Worm (Caenorhabditis elegans): ENCODE measurements around the gene H23N18.6.
"Not testable (repeated sequence)": the region's sequence is repeated elsewhere in the genome, so short reads cannot be mapped to it uniquely, and the experiment has no call there.

H23N18.6 gene

ce11 chrV:4905953-4906352 is 8.9 kb downstream of the H23N18.6 start, which contains the start of gene ugt-14:
ugt-14 (plus strand) TSS chrV:4906253.
- no peak for TF ChIP-seq lin-29 (GFP tag; IDR thresholded peaks at IDR 0.05)
- TF ChIP-seq nhr-28 (tag; optimal IDR thresholded peaks at IDR 0.05): peak; percentile 88

ce11 chrV:4903696-4904095 is 11.2 kb downstream of the H23N18.6 start, which contains the start of gene ugt-8:
ugt-8 (plus strand) TSS chrV:4903930.
- TF ChIP-seq T20F7.1 (GFP tag; optimal IDR thresholded peaks at IDR 0.05) (no peak), jun-1 (tag; optimal IDR thresholded peaks at IDR 0.05) (no peak), lin-29 (GFP tag; IDR thresholded peaks at IDR 0.05) (no peak), lsy-2 (tag; optimal IDR thresholded peaks at IDR 0.05) (no peak), nhr-28 (tag; optimal IDR thresholded peaks at IDR 0.05) (peak; percentile 100), mdl-1 (tag; optimal IDR thresholded peaks at IDR 0.05) (peak in 1 of 2 experiments; percentile 0)

- TF ChIP-seq F10B5.3 (tag; optimal IDR thresholded peaks at IDR 0.05) (no peak), nhr-48 (tag; optimal IDR thresholded peaks at IDR 0.05) (no peak), ces-1 (GFP tag; optimal IDR thresholded peaks at IDR 0.05) (no peak), mxl-2 (GFP tag; conservative IDR thresholded peaks at IDR 0.05) (no peak), R02D3.7 (tag; optimal IDR thresholded peaks at IDR 0.05) (no peak), nhr-28 (tag; optimal IDR thresholded peaks at IDR 0.05) (peak; percentile 7), unc-39 (tag; optimal IDR thresholded peaks at IDR 0.05) (no peak), lim-7 (GFP tag; IDR thresholded peaks at IDR 0.05) (no peak), zfp-3 (GFP tag; conservative IDR thresholded peaks at IDR 0.05) (no peak)
These were observed 13.8 kb downstream of the H23N18.6 start, which contains the start of gene ugt-67 for ce11 chrV:4901074-4901473. ugt-67 (plus strand) TSS chrV:4901374.

- TF ChIP-seq unc-62 (GFP tag; optimal IDR thresholded peaks at IDR 0.05 in 1 of 2): peak in 1 of 2 experiments; percentile 75
- TF ChIP-seq unc-62 (tag; optimal IDR thresholded peaks at IDR 0.05): not testable (repeated sequence)
These were observed 14.9 kb downstream of the H23N18.6 start, which contains the start of gene ugt-10 for ce11 chrV:4900020-4900419. ugt-10 (minus strand) TSS chrV:4900120.

- TF ChIP-seq nhr-41 (GFP tag; IDR thresholded peaks at IDR 0.05) (no peak), lin-13 (GFP tag; optimal IDR thresholded peaks at IDR 0.05) (no peak), egl-27 (tag; optimal IDR thresholded peaks at IDR 0.05) (no peak), ceh-62 (tag; optimal IDR thresholded peaks at IDR 0.05) (no peak), Y5F2A.4 (GFP tag; optimal IDR thresholded peaks at IDR 0.05) (no peak), Y48G9A.11 (GFP tag; IDR thresholded peaks at IDR 0.05) (no peak), duxl-1 (tag; optimal IDR thresholded peaks at IDR 0.05; ENCODE audit: poor library complexity) (no peak), daf-16 (GFP tag; optimal IDR thresholded peaks at IDR 0.05) (no peak), daf-16 (tag; optimal IDR thresholded peaks at IDR 0.05) (peak; percentile 17), unc-62 (GFP tag; optimal IDR thresholded peaks at IDR 0.05 in 1 of 2) (peak in 1 of 2 experiments; percentile 84), unc-62 (tag; optimal IDR thresholded peaks at IDR 0.05) (no peak), lin-38 (GFP tag; IDR thresholded peaks at IDR 0.05) (no peak), attf-4 (tag; optimal IDR thresholded peaks at IDR 0.05) (no peak), nhr-77 (tag; optimal IDR thresholded peaks at IDR 0.05) (peak; percentile 53), nhr-28 (tag; optimal IDR thresholded peaks at IDR 0.05) (peak; percentile 99)
These were observed 19.1 kb downstream of the H23N18.6 start, which contains the start of gene ugt-9 for ce11 chrV:4895744-4896143. ugt-9 (plus strand) TSS chrV:4896048.

- TF ChIP-seq lin-39 (tag; optimal IDR thresholded peaks at IDR 0.05) (no peak), aha-1 (tag) (peak; percentile 21)
These were observed 19.9 kb downstream of the H23N18.6 start, which contains the start of gene ugt-11 for ce11 chrV:4894971-4895370. ugt-11 (minus strand) TSS chrV:4895071.

- TF ChIP-seq lin-29 (GFP tag; IDR thresholded peaks at IDR 0.05): no peak
- TF ChIP-seq lin-38 (GFP tag; IDR thresholded peaks at IDR 0.05): peak; percentile 60
- TF ChIP-seq ztf-7 (tag; optimal IDR thresholded peaks at IDR 0.05): no peak
- TF ChIP-seq zfp-2 (tag; optimal IDR thresholded peaks at IDR 0.05): no peak
- TF ChIP-seq madf-9 (GFP tag; conservative IDR thresholded peaks at IDR 0.05): no peak
- no peak for TF ChIP-seq ceh-28 (tag; optimal IDR thresholded peaks at IDR 0.05)
- no peak for TF ChIP-seq pha-4 (GFP tag; IDR thresholded peaks at IDR 0.05)
- TF ChIP-seq pha-4 (tag; optimal IDR thresholded peaks at IDR 0.05): no peak
- TF ChIP-seq unc-130 (GFP tag; optimal IDR thresholded peaks at IDR 0.05): peak; percentile 26
- no peak for TF ChIP-seq dmd-9 (GFP tag; IDR thresholded peaks at IDR 0.05)
- TF ChIP-seq T20F7.1 (GFP tag; optimal IDR thresholded peaks at IDR 0.05): no peak
- TF ChIP-seq ces-1 (GFP tag; optimal IDR thresholded peaks at IDR 0.05): no peak
- peak; percentile 30 for TF ChIP-seq F49E8.2 (tag; optimal IDR thresholded peaks at IDR 0.05; ENCODE audit: borderline replicate concordance)
- TF ChIP-seq mxl-3 (GFP tag; optimal IDR thresholded peaks at IDR 0.05): no peak
These were observed 23.6 kb downstream of the H23N18.6 start for ce11 chrV:4891305-4891704.

Measured in whole organism, L4 larva.